Worm (Caenorhabditis elegans) whole organism, early embryonic: Measurements from ENCODE around the gene Y72A10A.1.

Experiments used
- aly-1 ChIP-seq: sonication (generic microtip); optimal IDR thresholded peaks from 2 replicates; lab custom pipeline; 2016; ENCODE audit warnings: missing genetic modification characterization, missing compliant biosample characterization
- ama-1 ChIP-seq: fragments of 150-350 bp; optimal IDR thresholded peaks from 2 replicates; lab custom pipeline; 2014
- ceh-13 ChIP-seq: fragments of 200-800 bp; sonication (Bioruptor generic); optimal IDR thresholded peaks from 2 replicates; lab custom pipeline; 2018; ENCODE audit warnings: mild to moderate bottlenecking, missing genetic modification characterization, missing compliant biosample characterization
- ets-7 ChIP-seq: sonication (generic microtip); optimal IDR thresholded peaks from 2 replicates; lab custom pipeline; 2016; ENCODE audit warnings: missing genotype, missing genetic modification characterization, missing compliant biosample characterization
- flt-1 ChIP-seq: fragments of 200-800 bp; sonication (Bioruptor generic); IDR thresholded peaks from 2 replicates; pipeline ENCODE4 v1.3.6; 2022; ENCODE audit warnings: missing genetic modification characterization, missing compliant biosample characterization
- hmbx-1 ChIP-seq: sonication (generic microtip); optimal IDR thresholded peaks from 2 replicates; lab custom pipeline; 2016; ENCODE audit warnings: mild to moderate bottlenecking, missing genetic modification characterization, missing compliant biosample characterization
- pes-1 ChIP-seq: fragments of 200-800 bp; sonication (Bioruptor generic); IDR thresholded peaks from 2 replicates; pipeline ENCODE4 v1.3.6; 2022; ENCODE audit warnings: missing genetic modification reagents, missing genetic modification characterization, missing compliant biosample characterization
- scrt-1 ChIP-seq: fragments of 200-800 bp; sonication (Bioruptor generic); IDR thresholded peaks from 2 replicates; pipeline ENCODE4 v1.3.6; 2022; ENCODE audit warnings: missing genetic modification characterization, missing compliant biosample characterization
- sea-1 ChIP-seq: fragments of 200-800 bp; sonication (Bioruptor generic); conservative IDR thresholded peaks from 2 replicates; pipeline ENCODE4 v1.3.6; 2022; ENCODE audit warnings: missing genetic modification characterization, missing compliant biosample characterization
- tbx-11 ChIP-seq: fragments of 200-800 bp; sonication (Bioruptor generic); IDR thresholded peaks from 2 replicates; pipeline ENCODE4 v1.3.6; 2022; ENCODE audit warnings: missing genetic modification characterization, missing compliant biosample characterization
- tbx-37 ChIP-seq: fragments of 200-800 bp; sonication (Bioruptor generic); conservative IDR thresholded peaks from 2 replicates; pipeline ENCODE4 v1.3.6; 2022; ENCODE audit warnings: missing genetic modification reagents, missing genetic modification characterization, missing compliant biosample characterization
- tra-4 ChIP-seq: sonication (generic microtip); optimal IDR thresholded peaks from 2 replicates; lab custom pipeline; 2017; ENCODE audit warnings: missing genetic modification characterization, missing compliant biosample characterization

DNA sequence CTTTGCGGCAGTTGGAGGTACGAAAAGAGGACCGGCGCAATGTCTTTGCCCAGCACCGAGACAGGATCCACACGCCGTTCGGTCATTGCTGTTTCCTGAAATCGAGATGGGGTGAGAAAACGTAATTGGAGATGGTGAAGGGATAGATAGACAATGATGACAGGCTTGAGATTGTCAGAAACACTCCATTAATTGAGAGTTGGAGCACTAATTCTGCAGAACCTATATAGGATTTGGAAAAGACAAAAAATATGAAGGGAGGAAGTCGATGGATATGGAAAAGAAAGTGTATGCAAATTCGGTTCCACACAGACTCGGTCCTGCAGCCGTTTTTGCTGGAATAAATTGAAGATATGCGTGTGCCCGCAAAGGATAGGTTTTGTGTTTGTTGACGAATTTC is at the start of gene Y72A10A.1:
- TF ChIP-seq ama-1 (no peak), tbx-37 (no peak), hmbx-1 (tag; lab: Kevin White, UChicago) (no peak), tbx-11 (GFP tag; lab: Robert Waterston, UW) (no peak), aly-1 (tag; lab: Kevin White, UChicago) (no peak), flt-1 (GFP tag; lab: Robert Waterston, UW) (no peak), ets-7 (tag; lab: Kevin White, UChicago) (no peak), scrt-1 (GFP tag; lab: Robert Waterston, UW) (no peak), ceh-13 (GFP tag; lab: Kevin White, UChicago) (no peak), pes-1 (no peak), tra-4 (no peak), sea-1 (GFP tag; lab: Robert Waterston, UW) (no peak)
